Worm (Caenorhabditis elegans): Measurements from ENCODE around the gene tyr-1.

DNA sequence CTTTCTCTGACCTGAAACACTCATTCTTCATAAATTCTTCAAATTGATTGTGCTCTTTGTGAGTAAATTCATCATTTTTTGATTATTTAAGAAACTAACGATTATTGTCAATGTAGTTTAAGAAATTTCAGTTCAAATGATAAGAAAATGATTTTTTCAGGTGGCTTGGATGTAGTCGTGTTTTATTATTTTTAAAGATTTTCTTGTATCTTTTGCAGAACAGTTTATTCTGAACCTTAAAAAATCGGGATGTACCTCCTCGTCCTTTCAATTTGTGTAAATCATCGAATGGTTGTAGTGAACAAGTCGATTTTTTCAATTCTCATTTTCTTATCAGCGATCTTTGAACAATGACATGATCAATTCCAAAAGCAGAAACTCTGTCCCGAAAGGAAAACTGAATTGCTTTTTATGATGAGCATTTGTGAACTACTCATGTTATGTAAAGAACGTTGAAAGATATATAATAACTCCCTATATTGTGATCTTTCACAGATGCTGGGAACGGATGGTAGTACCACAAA is 8.3 kb upstream of the tyr-1 start, which contains the start of gene slc-17.3:
- TF ChIP-seq tbx-37 (GFP tag; conservative IDR thresholded peaks at IDR 0.05) (no peak), tra-4 (tag; optimal IDR thresholded peaks at IDR 0.05) (no peak), B0310.2 (tag; optimal IDR thresholded peaks at IDR 0.05) (no peak), flt-1 (GFP tag; IDR thresholded peaks at IDR 0.05) (no peak), sea-1 (GFP tag; conservative IDR thresholded peaks at IDR 0.05) (no peak)
